Fruit fly (Drosophila melanogaster) whole organism: Measurements from ENCODE around the gene CG4098.
"Not testable (repeated sequence)": the region's sequence is repeated elsewhere in the genome, so short reads cannot be mapped to it uniquely, and the experiment has no call there.

Experiments
- CG8478 ChIP-seq: fragments of >200 bp; optimal IDR thresholded peaks from 2 replicates; lab custom pipeline; 2018; ENCODE audit warnings: inconsistent platforms
- Dll ChIP-seq: fragments of >200 bp; optimal IDR thresholded peaks from 2 replicates; lab custom pipeline; 2017
- EcR ChIP-seq, 2 experiments: fragments of >200 bp; optimal IDR thresholded peaks; 2 replicates each; lab custom pipeline; 2017; ENCODE audit warnings: missing biosample characterization in 2 of 2, missing genetic modification characterization in 2 of 2, missing genetic modification reagents in 2 of 2
- pan ChIP-seq: fragments of >200 bp; optimal IDR thresholded peaks from 2 replicates; lab custom pipeline; 2017
- psq ChIP-seq: fragments of >200 bp; optimal IDR thresholded peaks from 2 replicates; lab custom pipeline; 2017
- usp ChIP-seq: fragments of >200 bp; optimal IDR thresholded peaks from 2 replicates; lab custom pipeline; 2017; ENCODE audit warnings: missing biosample characterization, missing genetic modification characterization, mixed read lengths

Gene CG4098

DNA sequence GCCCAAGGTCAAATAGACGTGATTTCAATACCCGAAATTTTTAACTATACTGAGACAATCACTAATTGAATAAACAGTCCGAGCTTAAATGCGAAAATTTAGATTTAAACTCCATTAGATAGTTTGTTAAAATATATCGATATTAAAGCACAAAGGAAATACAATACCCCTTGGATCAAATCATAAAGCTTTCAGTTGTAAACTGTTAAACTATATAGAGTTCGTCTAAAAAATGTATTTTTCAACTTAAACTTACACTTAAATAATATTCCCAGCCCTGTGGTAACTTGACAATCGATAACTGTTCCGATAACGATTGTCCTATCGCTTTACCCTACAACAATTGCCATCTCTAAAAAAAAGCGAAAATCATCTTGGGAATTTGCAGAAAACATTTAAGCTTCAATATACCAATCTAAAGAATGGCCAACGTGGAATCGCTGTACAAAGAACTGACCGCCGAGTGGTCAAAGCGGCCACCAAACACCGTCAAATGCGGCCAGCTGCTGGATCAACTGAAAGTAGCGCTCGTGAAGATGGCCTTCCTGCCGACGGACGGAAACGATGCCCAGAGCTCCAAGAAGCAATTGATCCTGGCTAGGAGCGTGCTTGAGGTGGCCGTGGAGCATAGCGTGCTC, 26.4 kb downstream of the CG4098 start, which contains the start of gene Rpn12:
Gene Rpn12 (plus strand): TSS at position 351 of the 638 bp plus-strand sequence.
- no peak for TF ChIP-seq pan

DNA sequence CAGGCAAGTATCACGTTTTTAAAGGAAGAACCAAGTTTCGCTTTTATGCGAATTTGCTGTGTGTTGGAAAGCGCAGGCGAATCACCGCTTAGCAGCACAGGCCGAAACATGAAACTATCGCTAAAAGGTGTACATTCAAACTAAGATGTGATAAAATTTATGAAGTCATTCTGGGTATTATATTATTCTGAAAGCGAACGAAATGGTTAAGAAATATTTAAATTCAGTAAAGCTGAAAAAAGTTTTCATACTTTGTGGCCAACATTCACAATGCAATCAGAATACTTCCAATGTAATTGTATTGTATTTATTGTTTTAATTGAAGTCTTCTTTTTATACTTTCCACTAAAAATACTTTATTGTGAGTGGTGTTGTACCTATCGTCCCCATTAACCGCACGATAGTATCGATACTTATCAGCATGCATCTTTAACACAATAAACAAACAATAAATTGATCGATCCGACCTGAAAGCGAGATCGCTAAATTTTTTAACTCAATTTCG, 27.9 kb downstream of the CG4098 start, which contains the start of gene Smn:
Gene Smn (minus strand): TSS at position 347 of the 505 bp plus-strand sequence.
- TF ChIP-seq CG8478, result no peak
- TF ChIP-seq psq (lab: Kevin White, UChicago), result no peak
- TF ChIP-seq pan, result no peak
- no peak for TF ChIP-seq Dll
- TF ChIP-seq EcR (GFP tag; optimal IDR thresholded peaks at IDR 0.05; lab: Kevin White, UChicago), result no peak
- TF ChIP-seq usp (GFP tag; lab: Kevin White, UChicago), result no peak

DNA sequence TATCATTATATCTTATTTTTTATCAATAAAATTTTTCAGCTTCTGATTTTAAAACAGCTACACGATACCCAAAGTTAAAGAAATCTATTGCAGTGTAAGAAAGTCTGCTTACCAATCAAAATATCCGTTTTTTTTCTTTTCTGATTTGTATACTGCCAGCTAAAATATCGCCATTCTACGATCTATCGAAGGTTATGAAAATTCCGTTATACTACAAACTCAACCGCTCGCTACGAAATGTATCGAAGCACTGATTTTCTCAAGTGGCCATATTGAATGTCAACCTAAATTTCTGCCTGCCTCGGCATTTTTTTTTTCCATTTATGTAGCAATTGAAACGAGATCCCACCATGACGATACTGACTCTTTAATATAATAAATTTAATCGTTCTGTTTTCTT, 29.1 kb downstream of the CG4098 start, which contains the start of gene nxf2:
Gene nxf2 (minus strand): TSS at position 258 of the 400 bp plus-strand sequence.
- TF ChIP-seq CG8478 (no peak), EcR (GFP tag; optimal IDR thresholded peaks at IDR 0.05; lab: Kevin White, UChicago) (no peak), pan (no peak), Dll (no peak), psq (lab: Kevin White, UChicago) (no peak), usp (GFP tag; lab: Kevin White, UChicago) (no peak)

DNA sequence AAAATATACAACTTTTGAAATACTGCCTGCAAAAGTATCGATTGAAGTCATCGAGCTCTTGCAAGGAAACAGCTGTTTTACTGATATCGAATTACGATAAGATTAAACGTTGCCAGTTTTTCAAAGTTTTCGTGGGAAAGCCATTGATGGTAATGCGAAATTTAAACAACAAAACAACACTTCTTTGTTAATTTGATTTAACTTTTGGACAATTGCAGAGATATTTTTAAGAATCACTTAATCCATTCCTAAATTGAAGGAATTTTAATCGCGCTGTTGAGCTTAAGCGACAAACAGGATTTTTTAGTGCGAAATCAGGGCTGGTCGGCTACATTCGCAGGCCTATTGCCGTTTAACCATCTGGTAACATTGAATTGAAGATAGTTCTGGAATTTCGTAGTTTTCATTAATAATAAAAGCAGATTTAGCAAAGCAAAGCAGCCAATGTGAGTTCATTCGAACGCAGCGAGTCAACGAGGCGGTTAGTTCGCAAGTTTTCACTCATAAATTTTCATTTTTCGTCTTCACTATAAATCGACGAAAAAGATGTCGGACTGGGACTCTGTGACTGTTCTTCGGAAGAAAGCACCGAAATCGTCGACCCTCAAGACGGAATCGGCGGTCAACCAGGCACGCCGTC, 34.7 kb downstream of the CG4098 start, which contains the start of gene mbf1:
Gene mbf1 (plus strand): TSS at position 130 of the 640 bp plus-strand sequence.
- TF ChIP-seq pan (no peak), usp (GFP tag; lab: Kevin White, UChicago) (no peak), Dll (no peak), EcR (GFP tag; optimal IDR thresholded peaks at IDR 0.05; lab: Kevin White, UChicago) (no peak), psq (lab: Kevin White, UChicago) (no peak), CG8478 (no peak)

DNA sequence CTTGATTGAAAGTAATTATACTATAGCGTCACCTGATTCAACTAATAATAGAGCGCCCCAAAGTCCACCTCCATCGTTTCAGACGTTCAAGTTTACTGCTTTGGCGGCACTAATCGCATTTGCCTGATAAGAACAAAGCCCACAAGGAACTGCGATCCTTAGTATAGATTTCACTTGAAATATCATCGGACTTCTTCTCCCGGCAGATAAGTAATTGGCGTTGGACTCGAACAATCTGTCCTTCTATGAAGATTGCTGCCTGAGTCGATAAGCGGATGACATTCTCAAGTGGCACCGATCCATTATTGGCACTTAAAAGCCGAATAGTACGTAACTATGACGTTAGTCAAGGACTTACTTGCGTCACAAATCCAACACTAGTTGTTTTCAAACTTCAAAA, 35.9 kb downstream of the CG4098 start, which contains the start of gene Mipp1:
Gene Mipp1 (minus strand): TSS at position 101 of the 400 bp plus-strand sequence.
- not testable (repeated sequence) for TF ChIP-seq EcR (GFP tag; optimal IDR thresholded peaks at IDR 0.05; lab: Kevin White, UChicago); CG8478; Dll

DNA sequence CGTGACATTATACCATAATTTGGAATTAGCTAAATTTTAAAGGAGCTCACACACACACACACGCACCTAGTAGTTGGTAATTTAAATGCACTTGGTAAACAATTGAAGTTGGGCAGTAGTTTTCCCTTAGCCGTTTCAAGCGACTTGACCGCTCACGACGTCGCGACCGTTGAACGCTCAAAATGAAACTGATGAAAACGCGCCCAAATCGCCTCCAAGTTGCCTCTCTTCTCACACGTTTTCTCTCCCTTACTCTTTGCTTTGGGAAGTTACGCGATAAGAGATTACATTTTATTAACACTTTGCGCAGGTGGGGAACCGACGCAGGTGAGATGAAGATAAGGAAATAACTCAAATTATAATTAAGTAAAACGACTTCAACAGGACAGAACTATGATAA, 36.9 kb downstream of the CG4098 start:
- TF ChIP-seq psq (lab: Kevin White, UChicago) (no peak), usp (GFP tag; lab: Kevin White, UChicago) (no peak), EcR (GFP tag; optimal IDR thresholded peaks at IDR 0.05; lab: Kevin White, UChicago) (no peak), CG8478 (no peak), Dll (no peak), pan (no peak)

DNA sequence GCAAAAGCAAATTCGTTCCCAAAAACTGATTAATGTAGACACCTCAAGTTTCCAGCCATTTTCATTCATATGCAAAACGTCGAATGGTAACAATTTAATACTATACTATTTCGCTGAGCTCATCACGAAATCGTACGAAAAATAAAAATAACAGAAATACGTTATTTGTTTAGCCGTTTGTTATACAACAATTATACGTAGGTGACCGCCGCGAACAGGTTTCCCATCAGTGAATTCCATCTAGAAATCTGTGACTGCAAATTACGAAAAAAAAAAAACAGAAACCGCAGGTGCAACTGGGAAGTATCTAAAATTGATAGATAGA, 37.4 kb downstream of the CG4098 start:
- TF ChIP-seq usp (GFP tag; lab: Kevin White, UChicago) (no peak), pan (no peak), EcR (GFP tag; optimal IDR thresholded peaks at IDR 0.05; lab: Kevin White, UChicago) (no peak), Dll (no peak), CG8478 (no peak), psq (lab: Kevin White, UChicago) (no peak)

DNA sequence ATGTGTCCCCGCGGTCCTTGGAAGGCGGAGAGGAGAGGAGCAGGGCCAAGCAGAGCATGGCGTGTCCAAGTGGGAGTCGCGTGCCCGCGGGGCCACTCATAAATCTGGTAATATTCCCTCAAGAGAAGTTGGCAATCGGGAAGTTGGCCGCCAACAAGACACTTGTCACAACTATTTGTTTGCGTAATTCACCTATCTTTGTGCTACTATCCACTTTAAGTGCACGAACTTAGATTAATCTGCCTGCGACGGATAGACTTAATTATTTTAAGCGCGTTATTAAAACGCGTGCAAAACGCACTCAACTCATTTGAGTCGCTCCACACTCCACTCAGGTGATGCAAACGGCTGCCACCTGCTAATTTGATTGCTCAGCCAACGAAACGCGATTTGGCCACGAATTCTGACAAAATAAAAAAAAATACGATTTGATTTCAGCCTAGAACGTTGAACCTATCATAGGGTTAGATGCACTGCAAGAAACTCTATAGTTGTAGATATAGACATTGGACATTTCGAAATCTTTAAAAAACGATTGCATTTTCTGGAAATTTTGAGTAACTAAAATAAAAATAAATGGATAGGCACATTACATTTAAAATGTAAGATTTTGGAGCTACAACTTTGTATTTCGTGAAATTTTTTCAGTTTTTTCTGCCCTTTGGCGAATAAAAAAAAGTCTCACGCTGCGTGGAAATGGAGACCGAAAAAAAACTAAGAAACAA, 38.0 kb downstream of the CG4098 start:
- no peak for TF ChIP-seq CG8478
- no peak for TF ChIP-seq pan
- no peak for TF ChIP-seq EcR (GFP tag; optimal IDR thresholded peaks at IDR 0.05; lab: Kevin White, UChicago)
- no peak for TF ChIP-seq psq (lab: Kevin White, UChicago)
- TF ChIP-seq Dll, result no peak
- no peak for TF ChIP-seq usp (GFP tag; lab: Kevin White, UChicago)

DNA sequence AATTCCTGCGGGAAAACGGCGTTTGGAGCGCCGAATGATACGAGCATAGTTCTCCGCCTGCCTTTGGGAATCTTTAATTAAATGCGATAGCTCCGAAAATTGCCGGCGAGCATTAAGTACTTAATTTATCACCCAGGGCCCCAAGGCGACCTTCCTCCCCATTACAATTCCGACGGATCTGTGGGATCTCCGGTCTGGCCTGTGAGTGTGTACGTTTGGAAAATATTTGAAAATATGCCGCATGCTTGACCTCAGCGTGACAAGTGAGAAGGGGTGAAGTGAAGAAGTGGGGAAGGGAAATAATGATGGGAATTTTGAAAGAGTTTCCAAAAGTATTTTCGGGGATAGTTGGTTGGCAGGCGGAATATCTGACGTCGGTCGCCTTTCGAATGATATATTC, 39.7 kb downstream of the CG4098 start:
- TF ChIP-seq CG8478 (no peak), pan (no peak), psq (lab: Kevin White, UChicago) (no peak), EcR (GFP tag; optimal IDR thresholded peaks at IDR 0.05; lab: Kevin White, UChicago) (no peak), Dll (no peak), usp (GFP tag; lab: Kevin White, UChicago) (no peak)

DNA sequence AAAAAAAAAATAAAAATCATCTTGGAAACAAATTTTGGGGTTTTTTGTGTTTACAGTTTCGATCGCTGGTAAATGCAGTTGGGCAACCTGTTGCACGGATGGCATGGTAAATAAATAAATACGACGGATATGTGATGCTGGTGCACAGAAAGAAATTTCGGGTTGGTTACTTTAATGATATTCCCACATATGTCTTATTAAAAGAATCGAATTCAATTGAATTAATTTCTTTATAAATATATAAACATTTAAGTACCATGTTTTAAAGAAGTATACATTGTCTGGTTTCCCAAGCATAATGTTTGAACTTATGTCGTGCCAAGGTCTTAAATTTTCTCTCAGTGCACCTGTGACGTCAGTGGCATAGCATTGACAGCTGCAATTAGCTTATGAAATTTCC, 41.7 kb downstream of the CG4098 start:
- TF ChIP-seq EcR (GFP tag; optimal IDR thresholded peaks at IDR 0.05; lab: Kevin White, UChicago) (no peak), pan (no peak), usp (GFP tag; lab: Kevin White, UChicago) (no peak), Dll (no peak), CG8478 (no peak), psq (lab: Kevin White, UChicago) (no peak)

DNA sequence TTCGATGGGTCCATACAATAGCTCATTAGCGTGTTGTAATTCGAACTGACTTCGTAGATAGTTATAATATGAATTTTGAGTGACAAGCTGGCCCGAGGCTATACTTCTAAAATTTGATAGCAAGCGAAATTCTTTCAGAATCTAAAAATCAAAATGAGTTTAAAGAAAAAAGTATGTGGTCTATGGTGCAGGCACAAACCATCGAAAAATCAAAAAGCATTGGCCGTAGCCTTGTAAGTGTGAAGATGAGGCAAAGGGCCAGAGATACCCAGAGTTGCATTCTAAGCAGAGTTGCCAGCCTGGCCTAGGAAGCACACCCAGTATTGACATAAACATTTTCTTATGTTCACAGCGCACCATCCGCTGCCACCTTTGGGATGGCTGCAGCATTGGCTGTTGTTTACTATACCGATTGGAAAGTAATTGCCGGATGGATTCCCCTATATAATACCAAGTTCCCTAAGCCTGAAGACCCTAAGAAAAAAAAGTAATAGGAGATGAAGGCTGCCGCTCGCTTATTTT, 42.4 kb downstream of the CG4098 start, which contains the start of gene UQCR-6.4L:
Gene UQCR-6.4L (plus strand): TSS at position 51 of the 522 bp plus-strand sequence.
- TF ChIP-seq EcR (GFP tag; optimal IDR thresholded peaks at IDR 0.05; lab: Kevin White, UChicago), result no peak
- TF ChIP-seq CG8478, result no peak
- no peak for TF ChIP-seq pan
- TF ChIP-seq usp (GFP tag; lab: Kevin White, UChicago), result no peak
- TF ChIP-seq psq (lab: Kevin White, UChicago), result no peak
- no peak for TF ChIP-seq Dll

DNA sequence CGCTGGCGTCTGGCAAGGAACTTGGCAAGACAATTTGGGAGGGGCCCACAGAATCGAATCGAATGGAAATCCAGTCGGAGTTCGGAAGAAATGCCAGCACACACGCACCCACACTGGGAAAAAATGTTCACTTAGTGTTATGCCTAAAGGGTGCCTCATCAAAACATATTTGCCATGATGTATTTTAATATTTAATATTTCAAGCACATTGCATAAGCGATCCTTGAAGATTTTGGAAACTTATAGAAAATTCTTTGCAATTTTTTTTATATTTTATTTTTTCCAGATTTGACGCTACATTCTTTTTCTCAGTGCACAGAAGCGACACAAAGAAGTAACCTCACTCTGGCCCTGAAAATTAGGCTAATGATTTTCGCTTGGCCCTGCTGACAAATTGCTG, 43.1 kb downstream of the CG4098 start:
- no peak for TF ChIP-seq Dll
- no peak for TF ChIP-seq CG8478
- no peak for TF ChIP-seq psq (lab: Kevin White, UChicago)
- no peak for TF ChIP-seq usp (GFP tag; lab: Kevin White, UChicago)
- TF ChIP-seq EcR (GFP tag; optimal IDR thresholded peaks at IDR 0.05; lab: Kevin White, UChicago), result no peak
- TF ChIP-seq pan, result no peak
